Worm (Caenorhabditis elegans) whole organism, mixed stage, embryonic: ENCODE results near the gene T20D4.19.

Experiments used
- bed-3 ChIP-seq: fragments of 200-800 bp; sonication (Bioruptor generic); optimal IDR thresholded peaks from 3 replicates; lab custom pipeline; 2018; ENCODE audit warnings: mild to moderate bottlenecking, missing genetic modification characterization, moderate library complexity, missing compliant biosample characterization
- blmp-1 ChIP-seq: fragments of 150-350 bp; optimal IDR thresholded peaks from 2 replicates; lab custom pipeline; 2014; ENCODE audit warnings: missing biosample characterization, missing genetic modification characterization
- ceh-43 ChIP-seq: fragments of 200-800 bp; sonication (Bioruptor generic); optimal IDR thresholded peaks from 2 replicates; lab custom pipeline; 2018; ENCODE audit warnings: mild to moderate bottlenecking, missing genetic modification characterization, moderate library complexity, missing compliant biosample characterization
- ceh-83 ChIP-seq: fragments of 200-800 bp; sonication (Bioruptor generic); optimal IDR thresholded peaks from 2 replicates; lab custom pipeline; 2018; ENCODE audit warnings: mild to moderate bottlenecking, missing genetic modification characterization, missing compliant biosample characterization
- ces-1 ChIP-seq: fragments of 150-350 bp; optimal IDR thresholded peaks from 2 replicates; lab custom pipeline; 2014; ENCODE audit warnings: missing biosample characterization, missing genetic modification reagents, missing genetic modification characterization
- cnd-1 ChIP-seq: fragments of 200-800 bp; sonication (Bioruptor generic); optimal IDR thresholded peaks from 2 replicates; lab custom pipeline; 2018; ENCODE audit warnings: mild to moderate bottlenecking, missing genetic modification characterization, missing compliant biosample characterization
- drap-1 ChIP-seq: fragments of 200-800 bp; sonication (Bioruptor generic); optimal IDR thresholded peaks from 3 replicates; lab custom pipeline; 2018; ENCODE audit warnings: mild to moderate bottlenecking, missing genetic modification characterization, missing compliant biosample characterization
- elt-3 ChIP-seq: fragments of 150-350 bp; optimal IDR thresholded peaks from 2 replicates; lab custom pipeline; 2014; ENCODE audit warnings: missing biosample characterization, missing genetic modification characterization
- flh-1 ChIP-seq: fragments of 200-800 bp; sonication (Bioruptor generic); optimal IDR thresholded peaks from 2 replicates; lab custom pipeline; 2018; ENCODE audit warnings: mild to moderate bottlenecking, missing genetic modification characterization, moderate library complexity, missing compliant biosample characterization
- hlh-1 ChIP-seq: fragments of 150-350 bp; optimal IDR thresholded peaks from 2 replicates; lab custom pipeline; 2014; ENCODE audit warnings: missing biosample characterization, missing genetic modification reagents, missing genetic modification characterization
- lin-13 ChIP-seq: fragments of 150-350 bp; optimal IDR thresholded peaks from 2 replicates; lab custom pipeline; 2014; ENCODE audit warnings: missing biosample characterization, missing genetic modification characterization
- lin-32 ChIP-seq: fragments of 200-800 bp; sonication (Bioruptor generic); optimal IDR thresholded peaks from 2 replicates; lab custom pipeline; 2018; ENCODE audit warnings: mild to moderate bottlenecking, missing genetic modification characterization, missing compliant biosample characterization
- lsy-2 ChIP-seq: fragments of 150-350 bp; optimal IDR thresholded peaks from 2 replicates; lab custom pipeline; 2014; ENCODE audit warnings: missing biosample characterization, missing genetic modification characterization
- mab-5 ChIP-seq: fragments of 150-350 bp; optimal IDR thresholded peaks from 2 replicates; lab custom pipeline; 2014; ENCODE audit warnings: missing biosample characterization, missing genetic modification characterization
- mep-1 ChIP-seq: fragments of 150-350 bp; optimal IDR thresholded peaks from 2 replicates; lab custom pipeline; 2017; ENCODE audit warnings: missing biosample characterization, missing genetic modification reagents, missing genetic modification characterization, inconsistent platforms
- mls-2 ChIP-seq: sonication (generic microtip); optimal IDR thresholded peaks from 2 replicates; lab custom pipeline; 2016; ENCODE audit warnings: mild to moderate bottlenecking, missing genetic modification characterization, moderate library complexity, missing compliant biosample characterization
- nhr-12 ChIP-seq: fragments of 150-350 bp; optimal IDR thresholded peaks from 2 replicates; lab custom pipeline; 2014; ENCODE audit warnings: missing biosample characterization, missing genetic modification characterization
- nhr-2 ChIP-seq: fragments of 150-350 bp; optimal IDR thresholded peaks from 2 replicates; lab custom pipeline; 2014; ENCODE audit warnings: missing biosample characterization, missing genetic modification characterization
- nhr-237 ChIP-seq: fragments of 150-350 bp; optimal IDR thresholded peaks from 2 replicates; lab custom pipeline; 2014; ENCODE audit warnings: missing biosample characterization, missing genetic modification characterization
- nhr-28 ChIP-seq: fragments of 150-350 bp; optimal IDR thresholded peaks from 2 replicates; lab custom pipeline; 2014; ENCODE audit warnings: missing biosample characterization, missing genetic modification characterization
- nhr-76 ChIP-seq: sonication (generic microtip); optimal IDR thresholded peaks from 2 replicates; lab custom pipeline; 2017; ENCODE audit warnings: missing biosample characterization, missing genetic modification characterization
- pha-4 ChIP-seq: fragments of 150-350 bp; optimal IDR thresholded peaks from 2 replicates; lab custom pipeline; 2018; ENCODE audit warnings: missing biosample characterization, missing genetic modification reagents, missing genetic modification characterization
- sem-2 ChIP-seq: fragments of 200-800 bp; sonication (Bioruptor generic); optimal IDR thresholded peaks from 2 replicates; lab custom pipeline; 2018; ENCODE audit warnings: mild to moderate bottlenecking, missing genetic modification characterization, missing compliant biosample characterization
- snpc-4 ChIP-seq: fragments of 150-350 bp; optimal IDR thresholded peaks from 2 replicates; lab custom pipeline; 2014; ENCODE audit warnings: missing biosample characterization, missing genetic modification characterization
- sptf-1 ChIP-seq: sonication (generic microtip); optimal IDR thresholded peaks from 2 replicates; lab custom pipeline; 2017; ENCODE audit warnings: mild to moderate bottlenecking, missing genetic modification characterization, moderate library complexity, missing compliant biosample characterization
- tbx-8 ChIP-seq: fragments of 200-800 bp; sonication (Bioruptor generic); optimal IDR thresholded peaks from 2 replicates; lab custom pipeline; 2018; ENCODE audit warnings: mild to moderate bottlenecking, missing genetic modification characterization, moderate library complexity, missing compliant biosample characterization
- zip-8 ChIP-seq: fragments of 150-350 bp; optimal IDR thresholded peaks from 2 replicates; lab custom pipeline; 2014; ENCODE audit warnings: missing biosample characterization, missing genetic modification characterization

Gene T20D4.19

ce11 chrV:3468436-3468835, 37.0 kb upstream of the T20D4.19 start, which contains the start of gene gst-33:
Gene gst-33 (minus strand): TSS chrV:3468562.
- no peak for TF ChIP-seq blmp-1
- TF ChIP-seq sptf-1 (tag; lab: Kevin White, UChicago): no peak

ce11 chrV:3464897-3465296, 33.5 kb upstream of the T20D4.19 start:
- TF ChIP-seq sem-2 (GFP tag; lab: Kevin White, UChicago) (no peak), nhr-237 (tag; lab: Kevin White, UChicago) (no peak), lin-32 (no peak)

DNA sequence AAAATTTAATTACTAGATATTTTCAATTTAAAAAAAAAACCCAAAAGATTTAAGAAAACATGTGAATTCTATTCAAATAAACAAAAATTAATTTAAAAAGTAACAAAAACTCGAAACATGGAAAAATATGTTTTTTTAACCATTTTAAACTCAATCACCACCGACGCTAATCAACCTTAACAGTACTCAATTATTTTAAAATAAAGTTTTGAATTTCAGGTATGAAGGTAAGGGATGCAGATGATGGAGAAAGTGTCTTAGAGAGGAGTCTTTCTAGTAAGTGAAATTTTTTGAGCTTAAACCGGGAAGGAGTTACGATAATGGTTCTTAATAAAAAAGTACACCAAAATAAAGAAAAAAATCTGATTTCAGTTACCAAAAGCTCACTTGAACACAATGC, 32.1 kb upstream of the T20D4.19 start, which contains the start of gene slc-28.1:
TSS of gene slc-28.1 (plus strand) at position 301 of the 400 bp plus-strand sequence.
- TF ChIP-seq snpc-4 (tag; lab: Kevin White, UChicago): no peak
- no peak for TF ChIP-seq lsy-2 (tag; lab: Kevin White, UChicago)
- no peak for TF ChIP-seq nhr-28
- no peak for TF ChIP-seq ceh-83 (GFP tag; lab: Kevin White, UChicago)

DNA sequence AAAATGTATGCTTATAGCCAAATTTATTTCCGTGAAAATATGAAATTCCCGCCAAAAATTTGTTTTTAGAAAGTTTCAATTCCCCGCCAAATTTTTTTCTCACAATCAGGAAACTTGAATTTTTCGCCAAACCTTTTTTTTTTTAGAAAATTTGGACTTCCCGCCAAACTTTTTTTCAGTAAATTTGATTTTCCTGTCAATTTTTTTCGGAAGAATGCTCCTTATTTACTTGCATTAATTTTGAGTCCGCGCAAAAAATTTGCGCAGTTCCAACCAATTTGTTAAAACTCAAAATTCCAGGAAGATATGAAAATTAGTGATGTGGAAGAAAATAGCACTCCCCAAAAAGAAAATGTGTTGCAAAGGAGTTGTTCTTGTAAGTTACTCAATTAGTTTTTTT, 28.5 kb upstream of the T20D4.19 start, which contains the start of gene slc-28.2:
TSS of gene slc-28.2 (plus strand) at position 301 of the 400 bp plus-strand sequence.
- TF ChIP-seq pha-4 (tag; lab: Kevin White, UChicago): no peak
- TF ChIP-seq sptf-1 (tag; lab: Kevin White, UChicago): no peak
- no peak for TF ChIP-seq ceh-43 (GFP tag; lab: Kevin White, UChicago)
- no peak for TF ChIP-seq drap-1
- no peak for TF ChIP-seq flh-1 (GFP tag; lab: Kevin White, UChicago)
- TF ChIP-seq elt-3 (tag; lab: Kevin White, UChicago): no peak
- TF ChIP-seq nhr-76 (tag; lab: Kevin White, UChicago): no peak
- no peak for TF ChIP-seq mep-1 (tag; lab: Kevin White, UChicago)
- TF ChIP-seq tbx-8 (GFP tag; lab: Kevin White, UChicago): no peak
- no peak for TF ChIP-seq mls-2 (tag; lab: Kevin White, UChicago)
- no peak for TF ChIP-seq nhr-2 (tag; lab: Kevin White, UChicago)

DNA sequence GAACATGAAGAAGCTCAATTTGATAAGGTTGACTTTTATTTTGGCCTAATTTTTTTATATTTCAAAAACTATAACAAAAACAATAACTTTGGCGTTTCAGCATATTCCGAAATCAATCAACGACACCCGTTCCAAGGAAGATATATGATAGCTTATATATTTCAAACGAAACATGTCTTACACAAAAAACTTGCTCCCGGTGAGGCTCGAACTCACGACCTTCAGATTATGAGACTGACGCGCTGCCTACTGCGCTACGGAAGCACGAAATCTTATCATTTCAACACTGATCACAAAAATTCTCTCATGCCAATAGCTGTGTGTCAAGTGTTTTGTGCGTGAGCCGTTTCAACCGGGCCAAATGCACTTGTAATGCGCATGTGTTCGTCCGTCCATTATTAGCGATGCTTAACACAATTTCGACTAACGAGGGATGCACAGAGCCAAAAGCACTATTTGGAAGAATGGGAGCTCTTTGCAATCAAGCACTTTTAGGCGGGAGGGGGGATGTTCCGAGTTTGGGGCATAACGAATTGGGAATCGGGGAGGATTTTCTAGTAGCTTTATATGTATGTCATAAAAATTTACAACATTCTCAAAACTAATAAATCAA, 23.8 kb upstream of the T20D4.19 start:
- no peak for TF ChIP-seq cnd-1 (tag; lab: Kevin White, UChicago)
- peak; percentile 93 for TF ChIP-seq ces-1 (GFP tag; lab: Kevin White, UChicago)
- TF ChIP-seq nhr-2 (tag; lab: Kevin White, UChicago): no peak
- TF ChIP-seq, all 35 proteins: peak for 1

DNA sequence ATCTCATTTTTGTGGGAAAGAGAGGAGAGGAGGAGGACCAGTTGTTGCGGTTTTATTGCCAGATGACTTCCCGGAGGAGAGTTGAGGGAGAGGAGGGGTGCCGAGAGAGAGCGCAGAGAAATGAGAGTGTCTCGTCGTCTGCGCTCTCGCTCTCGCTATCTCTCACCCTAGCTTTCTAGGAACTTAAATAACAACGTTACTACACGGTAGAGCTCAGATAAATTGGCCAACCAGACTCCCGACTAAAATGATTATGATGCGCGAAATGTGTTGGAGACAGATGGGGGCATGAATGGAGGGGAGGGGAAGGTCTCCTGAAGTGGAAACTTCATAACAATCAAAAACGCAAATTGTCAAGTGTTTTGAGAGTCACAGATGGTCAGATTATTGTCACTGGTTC, 23.2 kb upstream of the T20D4.19 start:
- TF ChIP-seq lsy-2 (tag; lab: Kevin White, UChicago) (no peak), mab-5 (no peak), ces-1 (GFP tag; lab: Kevin White, UChicago) (peak; percentile 93), nhr-237 (tag; lab: Kevin White, UChicago) (no peak), hlh-1 (peak; percentile 76), nhr-12 (tag; lab: Kevin White, UChicago) (no peak), drap-1 (no peak), lin-13 (peak; percentile 32), cnd-1 (tag; lab: Kevin White, UChicago) (peak; percentile 44), sptf-1 (tag; lab: Kevin White, UChicago) (no peak)

- TF ChIP-seq zip-8 (tag; lab: Kevin White, UChicago): no peak
- TF ChIP-seq mep-1 (tag; lab: Kevin White, UChicago): no peak
- no peak for TF ChIP-seq pha-4 (tag; lab: Kevin White, UChicago)
- TF ChIP-seq nhr-76 (tag; lab: Kevin White, UChicago): no peak
- no peak for TF ChIP-seq tbx-8 (GFP tag; lab: Kevin White, UChicago)
- peak; percentile 94 for TF ChIP-seq ces-1 (GFP tag; lab: Kevin White, UChicago)
- TF ChIP-seq bed-3 (GFP tag; lab: Kevin White, UChicago): no peak
- TF ChIP-seq drap-1: no peak
Observed at ce11 chrV:3452489-3452888, 21.1 kb upstream of the T20D4.19 start.
